Worm (Caenorhabditis elegans) whole organism, young adult: ENCODE results near the gene ska-3.
A peak's percentile ranks its signal among the peaks of the same experiment; 100 is the strongest.

ENCODE experiments used
- B0019.2 ChIP-seq: fragments of 200-800 bp; sonication (Bioruptor generic); conservative IDR thresholded peaks from 2 replicates; pipeline ENCODE4 v1.3.6; 2022; ENCODE audit warnings: missing genetic modification reagents, missing genetic modification characterization, missing compliant biosample characterization
- B0035.1 ChIP-seq: sonication (generic microtip); optimal IDR thresholded peaks from 2 replicates; lab custom pipeline; 2016; ENCODE audit warnings: missing genetic modification characterization, mild to moderate bottlenecking, missing compliant biosample characterization, missing genotype, missing genetic modification reagents
- B0336.3 ChIP-seq: fragments of 200-800 bp; sonication (Bioruptor generic); IDR thresholded peaks from 2 replicates; pipeline ENCODE4 v1.3.6; 2022; ENCODE audit warnings: missing genetic modification characterization, missing compliant biosample characterization
- C17E4.6 ChIP-seq: fragments of 200-800 bp; sonication (Bioruptor generic); IDR thresholded peaks from 2 replicates; pipeline ENCODE4 v1.3.6; 2022; ENCODE audit warnings: missing genetic modification reagents, missing genetic modification characterization, missing compliant biosample characterization
- F23B12.7 ChIP-seq: sonication (generic microtip); optimal IDR thresholded peaks from 2 replicates; lab custom pipeline; 2017; ENCODE audit warnings: missing genetic modification characterization, mild to moderate bottlenecking, missing compliant biosample characterization, antibody characterized with exemption, moderate library complexity; ENCODE audit not compliant: insufficient read depth
- F33H1.4 ChIP-seq: fragments of 200-800 bp; sonication (Bioruptor generic); IDR thresholded peaks from 2 replicates; pipeline ENCODE4 v1.3.6; 2022; ENCODE audit warnings: missing genetic modification reagents, missing genetic modification characterization, missing compliant biosample characterization
- F37B4.10 ChIP-seq: fragments of 200-800 bp; sonication (Bioruptor generic); IDR thresholded peaks from 2 replicates; pipeline ENCODE4 v1.3.6; 2022; ENCODE audit warnings: missing genetic modification characterization, missing compliant biosample characterization
- F39B2.1 ChIP-seq: fragments of 200-800 bp; sonication (Bioruptor generic); IDR thresholded peaks from 2 replicates; pipeline ENCODE4 v1.3.6; 2022; ENCODE audit warnings: missing genetic modification reagents, missing genetic modification characterization, missing compliant biosample characterization
- F49E8.2 ChIP-seq: sonication (generic microtip); optimal IDR thresholded peaks from 3 replicates; lab custom pipeline; 2017; ENCODE audit warnings: missing genetic modification characterization, mild to moderate bottlenecking, missing compliant biosample characterization, antibody characterized with exemption, moderate library complexity; ENCODE audit not compliant: insufficient read depth
- Y53F4B.3 ChIP-seq: fragments of 200-800 bp; sonication (Bioruptor generic); IDR thresholded peaks from 2 replicates; pipeline ENCODE4 v1.3.6; 2022; ENCODE audit warnings: missing genetic modification reagents, missing genetic modification characterization, missing compliant biosample characterization
- Y95B8A.8 ChIP-seq: fragments of 200-800 bp; sonication (Bioruptor generic); IDR thresholded peaks from 2 replicates; pipeline ENCODE4 v1.3.6; 2022; ENCODE audit warnings: missing genetic modification reagents, missing genetic modification characterization, missing compliant biosample characterization
- ZK185.1 ChIP-seq: sonication (generic microtip); optimal IDR thresholded peaks from 2 replicates; lab custom pipeline; 2016; ENCODE audit warnings: mild to moderate bottlenecking, missing genetic modification characterization, missing compliant biosample characterization; ENCODE audit not compliant: poor library complexity, severe bottlenecking
- attf-5 ChIP-seq: fragments of 200-800 bp; sonication (Bioruptor generic); optimal IDR thresholded peaks from 2 replicates; lab custom pipeline; 2018; ENCODE audit warnings: mild to moderate bottlenecking, missing genetic modification characterization, missing compliant biosample characterization
- attf-6 ChIP-seq: fragments of 200-800 bp; sonication (Bioruptor generic); IDR thresholded peaks from 2 replicates; pipeline ENCODE4 v1.3.6; 2022; ENCODE audit warnings: missing genetic modification reagents, missing genetic modification characterization, missing compliant biosample characterization
- bed-2 ChIP-seq: fragments of 200-800 bp; sonication (Bioruptor generic); IDR thresholded peaks from 2 replicates; pipeline ENCODE4 v1.3.6; 2022; ENCODE audit warnings: missing genetic modification reagents, missing genetic modification characterization, missing compliant biosample characterization
- cebp-2 ChIP-seq: fragments of 200-800 bp; sonication (Bioruptor generic); IDR thresholded peaks from 2 replicates; pipeline ENCODE4 v1.3.6; 2022; ENCODE audit warnings: missing genetic modification characterization, missing compliant biosample characterization
- ceh-40 ChIP-seq: fragments of 200-800 bp; sonication (Bioruptor generic); IDR thresholded peaks from 2 replicates; pipeline ENCODE4 v1.3.6; 2022; ENCODE audit warnings: missing genetic modification characterization, missing compliant biosample characterization
- ceh-58 ChIP-seq: fragments of 200-800 bp; sonication (Bioruptor generic); IDR thresholded peaks from 2 replicates; pipeline ENCODE4 v1.3.6; 2022; ENCODE audit warnings: missing genetic modification characterization, missing compliant biosample characterization
- die-1 ChIP-seq: sonication (generic microtip); optimal IDR thresholded peaks from 2 replicates; lab custom pipeline; 2016; ENCODE audit warnings: missing genotype, mild to moderate bottlenecking, missing genetic modification characterization, missing compliant biosample characterization
- dpff-1 ChIP-seq: sonication (generic microtip); optimal IDR thresholded peaks from 2 replicates; lab custom pipeline; 2017; ENCODE audit warnings: mild to moderate bottlenecking, missing genetic modification characterization, missing compliant biosample characterization
- egrh-3 ChIP-seq: fragments of 200-800 bp; sonication (Bioruptor generic); IDR thresholded peaks from 2 replicates; pipeline ENCODE4 v1.3.6; 2022; ENCODE audit warnings: missing genetic modification reagents, missing genetic modification characterization, missing compliant biosample characterization
- gei-17 ChIP-seq: fragments of 200-800 bp; sonication (Bioruptor generic); optimal IDR thresholded peaks from 2 replicates; lab custom pipeline; 2018; ENCODE audit warnings: mild to moderate bottlenecking, missing genetic modification characterization, missing compliant biosample characterization
- hlh-26 ChIP-seq: fragments of 200-800 bp; sonication (Bioruptor generic); conservative IDR thresholded peaks from 2 replicates; pipeline ENCODE4 v1.3.6; 2022; ENCODE audit warnings: missing genetic modification reagents, missing genetic modification characterization, missing compliant biosample characterization
- hmg-20 ChIP-seq: fragments of 200-800 bp; sonication (Bioruptor generic); IDR thresholded peaks from 2 replicates; pipeline ENCODE4 v1.3.6; 2022; ENCODE audit warnings: missing genetic modification reagents, missing genetic modification characterization, missing compliant biosample characterization
- lag-1 ChIP-seq: fragments of 200-800 bp; sonication (Bioruptor generic); IDR thresholded peaks from 2 replicates; pipeline ENCODE4 v1.3.6; 2022; ENCODE audit warnings: missing genetic modification reagents, missing genetic modification characterization, missing compliant biosample characterization
- let-526 ChIP-seq: fragments of 200-800 bp; sonication (Bioruptor generic); IDR thresholded peaks from 2 replicates; pipeline ENCODE4 v1.3.6; 2022; ENCODE audit warnings: missing genetic modification reagents, missing genetic modification characterization, missing compliant biosample characterization
- lin-40 ChIP-seq: sonication (generic microtip); optimal IDR thresholded peaks from 2 replicates; lab custom pipeline; 2016; ENCODE audit warnings: missing genetic modification characterization, mild to moderate bottlenecking, missing compliant biosample characterization, missing genotype, missing genetic modification reagents
- madf-3 ChIP-seq: fragments of 200-800 bp; sonication (Bioruptor generic); IDR thresholded peaks from 2 replicates; pipeline ENCODE4 v1.3.6; 2022; ENCODE audit warnings: missing genetic modification reagents, missing genetic modification characterization, missing compliant biosample characterization
- madf-6 ChIP-seq: fragments of 200-800 bp; sonication (Bioruptor generic); IDR thresholded peaks from 2 replicates; pipeline ENCODE4 v1.3.6; 2022; ENCODE audit warnings: missing genetic modification reagents, missing genetic modification characterization, missing compliant biosample characterization
- madf-8 ChIP-seq: fragments of 200-800 bp; sonication (Bioruptor generic); conservative IDR thresholded peaks from 2 replicates; pipeline ENCODE4 v1.3.6; 2022; ENCODE audit warnings: missing genetic modification reagents, missing genetic modification characterization, missing compliant biosample characterization
- nfya-2 ChIP-seq: fragments of 200-800 bp; sonication (Bioruptor generic); IDR thresholded peaks from 2 replicates; pipeline ENCODE4 v1.3.6; 2022; ENCODE audit warnings: missing genetic modification reagents, missing genetic modification characterization, missing compliant biosample characterization
- nhr-27 ChIP-seq: fragments of 200-800 bp; sonication (Bioruptor generic); optimal IDR thresholded peaks from 2 replicates; lab custom pipeline; 2018; ENCODE audit warnings: mild to moderate bottlenecking, missing genetic modification characterization, moderate library complexity, missing compliant biosample characterization
- nhr-80 ChIP-seq: sonication (generic microtip); optimal IDR thresholded peaks from 2 replicates; lab custom pipeline; 2016; ENCODE audit warnings: missing genetic modification characterization, missing compliant biosample characterization
- nhr-90 ChIP-seq: sonication (generic microtip); optimal IDR thresholded peaks from 2 replicates; lab custom pipeline; 2016; ENCODE audit warnings: missing genotype, mild to moderate bottlenecking, missing genetic modification characterization, missing compliant biosample characterization
- rcor-1 ChIP-seq: fragments of 200-800 bp; sonication (Bioruptor generic); IDR thresholded peaks from 2 replicates; pipeline ENCODE4 v1.3.6; 2022; ENCODE audit warnings: missing genetic modification reagents, missing genetic modification characterization, missing compliant biosample characterization
- sdz-38 ChIP-seq: sonication (generic microtip); optimal IDR thresholded peaks from 2 replicates; lab custom pipeline; 2016; ENCODE audit warnings: missing genotype, missing genetic modification characterization, missing compliant biosample characterization
- snpc-4 ChIP-seq, 5 experiments: fragments of 150-350 bp in 1 of 5; sonication (generic microtip) in 4 of 5; optimal IDR thresholded peaks; 2 replicates each; lab custom pipeline; 2014 to 2018; ENCODE audit warnings: missing genetic modification characterization in 5 of 5, missing biosample characterization in 3 of 5, antibody characterized with exemption in 2 of 5, mild to moderate bottlenecking in 2 of 5, missing compliant biosample characterization in 2 of 5, missing genotype in 2 of 5, moderate library complexity in 2 of 5, missing genetic modification reagents in 1 of 5
- somi-1 ChIP-seq: fragments of 200-800 bp; sonication (Bioruptor generic); optimal IDR thresholded peaks from 2 replicates; lab custom pipeline; 2018; ENCODE audit warnings: mild to moderate bottlenecking, missing genetic modification characterization, missing compliant biosample characterization
- sptf-2 ChIP-seq: fragments of 200-800 bp; sonication (Bioruptor generic); optimal IDR thresholded peaks from 2 replicates; lab custom pipeline; 2018; ENCODE audit warnings: mild to moderate bottlenecking, missing genetic modification characterization, missing compliant biosample characterization
- ztf-22 ChIP-seq: fragments of 200-800 bp; sonication (Bioruptor generic); optimal IDR thresholded peaks from 2 replicates; lab custom pipeline; 2018; ENCODE audit warnings: mild to moderate bottlenecking, missing genetic modification characterization, moderate library complexity, missing compliant biosample characterization
- ztf-25 ChIP-seq: fragments of 200-800 bp; sonication (Bioruptor generic); IDR thresholded peaks from 2 replicates; pipeline ENCODE4 v1.3.6; 2022; ENCODE audit warnings: missing genetic modification reagents, missing genetic modification characterization, missing compliant biosample characterization

The ska-3 gene

ce11 chrIII:5710676-5711075 lies 31.9 kb upstream of the ska-3 start (continued):
- TF ChIP-seq snpc-4 (GFP tag; optimal IDR thresholded peaks at IDR 0.05; lab: Kevin White, UChicago) (no peak), snpc-4 (tag; optimal IDR thresholded peaks at IDR 0.05; lab: Kevin White, UChicago) (peak in 1 of 4 experiments; percentile 44), F39B2.1 (GFP tag; lab: Robert Waterston, UW) (no peak), F33H1.4 (GFP tag; lab: Robert Waterston, UW) (no peak), die-1 (tag; lab: Kevin White, UChicago) (no peak), madf-6 (GFP tag; lab: Robert Waterston, UW) (peak; percentile 25; the same call in 1 of the 2 replicates), attf-5 (GFP tag; lab: Kevin White, UChicago) (peak; percentile 12), lin-40 (tag; lab: Kevin White, UChicago) (peak; percentile 10), rcor-1 (GFP tag; lab: Robert Waterston, UW) (no peak), nhr-90 (tag; lab: Kevin White, UChicago) (no peak), let-526 (GFP tag; lab: Robert Waterston, UW) (no peak), ceh-40 (no peak), nhr-80 (peak; percentile 83), F49E8.2 (tag; lab: Kevin White, UChicago) (no peak), B0336.3 (peak; percentile 48; the same call in 1 of the 2 replicates)
- TF ChIP-seq, all 124 proteins: peak for 11

ce11 chrIII:5710045-5710444 lies 31.2 kb upstream of the ska-3 start, which contains the start of gene B0336.12:
Gene B0336.12 (minus strand): TSS chrIII:5710145.
- TF ChIP-seq nfya-2 (no peak), Y95B8A.8 (GFP tag; lab: Robert Waterston, UW) (no peak), lag-1 (GFP tag; lab: Robert Waterston, UW) (no peak), C17E4.6 (GFP tag; lab: Robert Waterston, UW) (no peak), hmg-20 (GFP tag; lab: Robert Waterston, UW) (no peak), attf-6 (no peak), ztf-22 (no peak), F37B4.10 (GFP tag; lab: Robert Waterston, UW) (no peak), Y53F4B.3 (GFP tag; lab: Robert Waterston, UW) (no peak), madf-8 (GFP tag; lab: Robert Waterston, UW) (no peak)

- TF ChIP-seq bed-2 (GFP tag; lab: Robert Waterston, UW) (no peak), dpff-1 (no peak), somi-1 (GFP tag; lab: Kevin White, UChicago) (no peak), sptf-2 (no peak), cebp-2 (GFP tag; lab: Robert Waterston, UW) (no peak), F23B12.7 (tag; lab: Kevin White, UChicago) (no peak), egrh-3 (no peak), sdz-38 (tag; lab: Kevin White, UChicago) (no peak), hlh-26 (GFP tag; lab: Robert Waterston, UW) (no peak), Y95B8A.8 (GFP tag; lab: Robert Waterston, UW) (no peak), ceh-58 (no peak), rcor-1 (GFP tag; lab: Robert Waterston, UW) (no peak), madf-3 (no peak), nhr-27 (no peak), ztf-25 (GFP tag; lab: Robert Waterston, UW) (no peak), B0019.2 (GFP tag; lab: Robert Waterston, UW) (no peak), gei-17 (no peak), B0035.1 (no peak), ZK185.1 (tag; lab: Kevin White, UChicago) (no peak), F33H1.4 (GFP tag; lab: Robert Waterston, UW) (no peak)
These were observed 30.4 kb upstream of the ska-3 start, which contains the start of gene hpo-28 for ce11 chrIII:5709224-5709623. Gene hpo-28 (minus strand): TSS chrIII:5709324.
